Fruit fly (Drosophila melanogaster) whole organism, embryonic: ENCODE data around the gene Bet3.

Source experiments
- Adf1 ChIP-seq: fragments of 200-800 bp; sonication (Bioruptor generic); IDR thresholded peaks from 2 replicates; pipeline ENCODE4 v1.3.6; 2022; ENCODE audit warnings: missing biosample characterization, missing genetic modification characterization
- CG10543 ChIP-seq: fragments of 200-800 bp; sonication (Bioruptor generic); optimal IDR thresholded peaks from 3 replicates; lab custom pipeline; 2017; ENCODE audit warnings: missing biosample characterization, mild to moderate bottlenecking, missing genetic modification characterization, moderate library complexity
- CG11456 ChIP-seq: fragments of 200-800 bp; sonication (Bioruptor generic); IDR thresholded peaks from 3 replicates; pipeline ENCODE4 v1.3.6; 2022; ENCODE audit warnings: missing biosample characterization, missing genetic modification characterization
- CG11560 ChIP-seq: fragments of 200-800 bp; sonication (Bioruptor generic); IDR thresholded peaks from 3 replicates; pipeline ENCODE4 v1.3.6; 2022; ENCODE audit warnings: missing biosample characterization, missing genetic modification characterization
- CG12299 ChIP-seq: fragments of 200-800 bp; sonication (Bioruptor generic); optimal IDR thresholded peaks from 2 replicates; lab custom pipeline; 2018; ENCODE audit warnings: missing biosample characterization, mild to moderate bottlenecking, missing genetic modification characterization
- CG13287 ChIP-seq: fragments of 200-800 bp; sonication (Bioruptor generic); IDR thresholded peaks from 2 replicates; pipeline ENCODE4 v1.3.6; 2022; ENCODE audit warnings: missing biosample characterization, missing genetic modification characterization; ENCODE audit not compliant: partially characterized antibody
- CG13624 ChIP-seq: fragments of 200-800 bp; sonication (Bioruptor generic); optimal IDR thresholded peaks from 2 replicates; lab custom pipeline; 2016; ENCODE audit warnings: missing biosample characterization, missing genetic modification characterization
- CG14965 ChIP-seq: fragments of 200-800 bp; sonication (Bioruptor generic); optimal IDR thresholded peaks from 2 replicates; lab custom pipeline; 2016; ENCODE audit warnings: missing biosample characterization, missing genetic modification characterization, borderline replicate concordance
- CG15514 ChIP-seq: fragments of 200-800 bp; sonication (Bioruptor generic); optimal IDR thresholded peaks from 3 replicates; lab custom pipeline; 2017; ENCODE audit warnings: missing biosample characterization, missing genetic modification characterization, mild to moderate bottlenecking, moderate library complexity, missing genetic modification reagents
- CG1647 ChIP-seq: fragments of 200-800 bp; sonication (Bioruptor generic); optimal IDR thresholded peaks from 3 replicates; lab custom pipeline; 2016; ENCODE audit warnings: missing biosample characterization, missing genetic modification characterization
- CG2202 ChIP-seq: fragments of 200-800 bp; sonication (Bioruptor generic); optimal IDR thresholded peaks from 2 replicates; lab custom pipeline; 2018; ENCODE audit warnings: missing biosample characterization, mild to moderate bottlenecking, missing genetic modification characterization
- CG31224 ChIP-seq: fragments of 200-800 bp; sonication (Bioruptor generic); IDR thresholded peaks from 2 replicates; pipeline ENCODE4 v1.3.6; 2022; ENCODE audit warnings: missing biosample characterization, missing genetic modification characterization
- CG32532 ChIP-seq: fragments of 200-800 bp; sonication (Bioruptor generic); IDR thresholded peaks from 2 replicates; pipeline ENCODE4 v1.3.6; 2022; ENCODE audit warnings: missing biosample characterization, missing genetic modification characterization
- CG32767 ChIP-seq: fragments of 200-800 bp; sonication (Bioruptor generic); IDR thresholded peaks from 2 replicates; pipeline ENCODE4 v1.3.6; 2022; ENCODE audit warnings: missing biosample characterization, missing genetic modification characterization
- CG34376 ChIP-seq: fragments of 200-800 bp; sonication (Bioruptor generic); optimal IDR thresholded peaks from 2 replicates; lab custom pipeline; 2018; ENCODE audit warnings: missing biosample characterization, mild to moderate bottlenecking, missing genetic modification characterization
- CG42726 ChIP-seq: fragments of 200-800 bp; sonication (Bioruptor generic); IDR thresholded peaks from 2 replicates; pipeline ENCODE4 v1.3.6; 2022; ENCODE audit warnings: missing biosample characterization, missing genetic modification characterization; ENCODE audit not compliant: partially characterized antibody
- CG4282 ChIP-seq: fragments of 200-800 bp; sonication (Bioruptor generic); optimal IDR thresholded peaks from 2 replicates; lab custom pipeline; 2016; ENCODE audit warnings: missing biosample characterization, missing genetic modification characterization
- CG5953 ChIP-seq: fragments of 200-800 bp; sonication (Bioruptor generic); IDR thresholded peaks from 2 replicates; pipeline ENCODE4 v1.3.6; 2022; ENCODE audit warnings: missing biosample characterization, missing genetic modification characterization
- CG6272 ChIP-seq: fragments of 200-800 bp; sonication (Bioruptor generic); IDR thresholded peaks from 2 replicates; pipeline ENCODE4 v1.3.6; 2022; ENCODE audit warnings: missing biosample characterization, missing genetic modification characterization
- CG6654 ChIP-seq: fragments of 200-800 bp; sonication (Bioruptor generic); optimal IDR thresholded peaks from 2 replicates; lab custom pipeline; 2017; ENCODE audit warnings: missing biosample characterization, mild to moderate bottlenecking, missing genetic modification characterization
- Chrac-16 ChIP-seq: fragments of 200-800 bp; sonication (Bioruptor generic); optimal IDR thresholded peaks from 3 replicates; lab custom pipeline; 2016; ENCODE audit warnings: missing biosample characterization, missing genetic modification characterization
- Hr78 ChIP-seq, 2 experiments: fragments of 200-800 bp in 1 of 2; fragments of >200 bp in 1 of 2; sonication (Bioruptor generic) in 1 of 2; optimal IDR thresholded peaks; 2 replicates each; lab custom pipeline; 2017 to 2019; ENCODE audit warnings: missing biosample characterization in 2 of 2, missing genetic modification characterization in 2 of 2, mild to moderate bottlenecking in 1 of 2, moderate library complexity in 1 of 2
- Med ChIP-seq: fragments of 200-800 bp; sonication (Bioruptor generic); peaks from one replicate; lab custom pipeline; 2016; ENCODE audit warnings: missing biosample characterization, missing genetic modification characterization, mild to moderate bottlenecking, inconsistent platforms, moderate library complexity
- Nf-YB ChIP-seq: fragments of 200-800 bp; sonication (Bioruptor generic); optimal IDR thresholded peaks from 3 replicates; lab custom pipeline; 2019; ENCODE audit warnings: missing biosample characterization, mild to moderate bottlenecking, missing genetic modification characterization, moderate library complexity
- Rfx ChIP-seq: fragments of 200-800 bp; sonication (Bioruptor generic); IDR thresholded peaks from 2 replicates; pipeline ENCODE4 v1.3.6; 2022; ENCODE audit warnings: missing biosample characterization, missing genetic modification characterization
- Six4 ChIP-seq: fragments of 200-800 bp; sonication (Bioruptor generic); optimal IDR thresholded peaks from 2 replicates; lab custom pipeline; 2016; ENCODE audit warnings: missing biosample characterization, missing genetic modification characterization
- Sox102F ChIP-seq: fragments of 200-800 bp; sonication (Bioruptor generic); optimal IDR thresholded peaks from 2 replicates; lab custom pipeline; 2018; ENCODE audit warnings: missing biosample characterization, mild to moderate bottlenecking, missing genetic modification characterization, moderate library complexity
- bsh ChIP-seq, 2 experiments: fragments of 200-800 bp; sonication (Bioruptor generic); optimal IDR thresholded peaks; 2 replicates each; lab custom pipeline; 2017 to 2018; ENCODE audit warnings: mild to moderate bottlenecking in 2 of 2, missing biosample characterization in 2 of 2, missing genetic modification characterization in 2 of 2, moderate library complexity in 1 of 2
- cato ChIP-seq: fragments of 200-800 bp; sonication (Bioruptor generic); optimal IDR thresholded peaks from 2 replicates; lab custom pipeline; 2016; ENCODE audit warnings: missing biosample characterization, missing genetic modification characterization, borderline replicate concordance
- croc ChIP-seq: fragments of 200-800 bp; sonication (Bioruptor generic); conservative IDR thresholded peaks from 3 replicates; pipeline ENCODE4 v1.3.6; 2022; ENCODE audit warnings: missing biosample characterization, missing genetic modification characterization
- dan ChIP-seq: fragments of 200-800 bp; sonication (Bioruptor generic); IDR thresholded peaks from 2 replicates; pipeline ENCODE4 v1.3.6; 2022; ENCODE audit warnings: missing biosample characterization, missing genetic modification characterization
- dati ChIP-seq: fragments of 200-800 bp; sonication (Bioruptor generic); IDR thresholded peaks from 2 replicates; pipeline ENCODE4 v1.3.6; 2022; ENCODE audit warnings: missing biosample characterization, missing genetic modification characterization
- dmrt99B ChIP-seq: fragments of 200-800 bp; sonication (Bioruptor generic); optimal IDR thresholded peaks from 2 replicates; lab custom pipeline; 2018; ENCODE audit warnings: missing biosample characterization, mild to moderate bottlenecking, missing genetic modification characterization, moderate library complexity
- her ChIP-seq: fragments of 200-800 bp; sonication (Bioruptor generic); optimal IDR thresholded peaks from 2 replicates; lab custom pipeline; 2016; ENCODE audit warnings: missing biosample characterization, missing genetic modification characterization
- inv ChIP-seq: fragments of 200-800 bp; sonication (Bioruptor generic); IDR thresholded peaks from 2 replicates; pipeline ENCODE4 v1.3.6; 2022; ENCODE audit warnings: missing biosample characterization, missing genetic modification characterization; ENCODE audit not compliant: partially characterized antibody
- jing ChIP-seq: fragments of 200-800 bp; sonication (Bioruptor generic); optimal IDR thresholded peaks from 2 replicates; lab custom pipeline; 2018; ENCODE audit warnings: missing biosample characterization, mild to moderate bottlenecking, missing genetic modification characterization
- ken ChIP-seq: fragments of 200-800 bp; sonication (Bioruptor generic); IDR thresholded peaks from 3 replicates; pipeline ENCODE4 v1.3.6; 2022; ENCODE audit warnings: missing biosample characterization, missing genetic modification characterization
- mld ChIP-seq: fragments of 200-800 bp; sonication (Bioruptor generic); IDR thresholded peaks from 3 replicates; pipeline ENCODE4 v1.3.6; 2022; ENCODE audit warnings: missing biosample characterization, missing genetic modification characterization; ENCODE audit not compliant: partially characterized antibody
- peb ChIP-seq: fragments of 200-800 bp; sonication (Bioruptor generic); IDR thresholded peaks from 2 replicates; pipeline ENCODE4 v1.3.6; 2022; ENCODE audit warnings: missing biosample characterization, missing genetic modification characterization
- prd ChIP-seq, 3 experiments: fragments of >200 bp in 2 of 3; fragments of 200-800 bp in 1 of 3; sonication (Bioruptor generic) in 1 of 3; optimal IDR thresholded peaks in 2 of 3; IDR thresholded peaks in 1 of 3; 2 replicates in 2 of 3; 3 replicates in 1 of 3; pipeline versions ENCODE4 v1.3.6 to Lab custom; 2017 to 2022; ENCODE audit warnings: missing biosample characterization in 1 of 3, missing genetic modification characterization in 1 of 3
- sc ChIP-seq, 3 experiments: fragments of >200 bp in 2 of 3; fragments of 200-800 bp in 1 of 3; sonication (Bioruptor generic) in 1 of 3; optimal IDR thresholded peaks; 2 replicates in 2 of 3; 3 replicates in 1 of 3; lab custom pipeline; 2017; ENCODE audit warnings: mild to moderate bottlenecking in 1 of 3, missing biosample characterization in 1 of 3, missing genetic modification characterization in 1 of 3, missing genetic modification reagents in 1 of 3
- slbo ChIP-seq: fragments of 200-800 bp; sonication (Bioruptor generic); IDR thresholded peaks from 2 replicates; pipeline ENCODE4 v1.3.6; 2022; ENCODE audit warnings: missing biosample characterization, missing genetic modification characterization
- tin ChIP-seq: fragments of 200-800 bp; sonication (Bioruptor generic); optimal IDR thresholded peaks from 3 replicates; lab custom pipeline; 2016; ENCODE audit warnings: missing biosample characterization, missing genetic modification characterization
- tio ChIP-seq: fragments of 200-800 bp; sonication (Bioruptor generic); optimal IDR thresholded peaks from 2 replicates; lab custom pipeline; 2017; ENCODE audit warnings: missing biosample characterization, missing genetic modification characterization, inconsistent platforms
- tup ChIP-seq: fragments of 200-800 bp; sonication (Bioruptor generic); optimal IDR thresholded peaks from 2 replicates; lab custom pipeline; 2016; ENCODE audit warnings: missing biosample characterization, mild to moderate bottlenecking, missing genetic modification characterization, moderate library complexity
- vvl ChIP-seq: fragments of 200-800 bp; sonication (Bioruptor generic); IDR thresholded peaks from 2 replicates; pipeline ENCODE4 v1.3.6; 2022; ENCODE audit warnings: missing biosample characterization, missing genetic modification characterization
- wek ChIP-seq: fragments of 200-800 bp; sonication (Bioruptor generic); optimal IDR thresholded peaks from 3 replicates; lab custom pipeline; 2018; ENCODE audit warnings: missing biosample characterization, mild to moderate bottlenecking, missing genetic modification characterization, moderate library complexity
- yki ChIP-seq: fragments of >200 bp; optimal IDR thresholded peaks from 3 replicates; lab custom pipeline; 2018

Bet3 gene

dm6 chr3L:9432810-9433587 lies 9.1 kb downstream of the Bet3 start (continued):
- no peak for TF ChIP-seq CG13287
- TF ChIP-seq mld (GFP tag; lab: Robert Waterston, UW) = no peak
- no peak for TF ChIP-seq dan (GFP tag; lab: Robert Waterston, UW)
- TF ChIP-seq Chrac-16 (GFP tag; lab: Kevin White, UChicago) = no peak
- TF ChIP-seq Hr78 (GFP tag; optimal IDR thresholded peaks at IDR 0.05; lab: Kevin White, UChicago) = no peak
- 0 out of 2 replicates have a peak, but pooled peaks have one; percentile 5 for TF ChIP-seq CG31224
- TF ChIP-seq CG6272 (GFP tag; lab: Robert Waterston, UW) = no peak
- TF ChIP-seq bsh (GFP tag; optimal IDR thresholded peaks at IDR 0.05; lab: Kevin White, UChicago) = no peak
- TF ChIP-seq croc = no peak
- no peak for TF ChIP-seq inv (GFP tag; lab: Robert Waterston, UW)
- no peak for TF ChIP-seq CG32767 (GFP tag; lab: Robert Waterston, UW)
- no peak for TF ChIP-seq tup (GFP tag; lab: Kevin White, UChicago)
- no peak for TF ChIP-seq CG15514 (GFP tag; lab: Kevin White, UChicago)
- no peak for TF ChIP-seq CG32532 (GFP tag; lab: Robert Waterston, UW)
- no peak for TF ChIP-seq yki
- TF ChIP-seq CG11456 (GFP tag; lab: Robert Waterston, UW) = peak; percentile 47; the same call in 1 of the 3 replicates
- no peak for TF ChIP-seq CG42726 (GFP tag; lab: Robert Waterston, UW)
- TF ChIP-seq CG11560 (tag; lab: Robert Waterston, UW) = no peak
- TF ChIP-seq ken (GFP tag; lab: Robert Waterston, UW) = no peak
- TF ChIP-seq CG4282 (GFP tag; lab: Kevin White, UChicago) = no peak
- no peak for TF ChIP-seq prd (optimal IDR thresholded peaks at IDR 0.05; lab: Kevin White, UChicago)
- TF ChIP-seq prd (GFP tag; IDR thresholded peaks at IDR 0.05; lab: Robert Waterston, UW) = no peak
- no peak for TF ChIP-seq CG1647
- TF ChIP-seq sc (optimal IDR thresholded peaks at IDR 0.05; lab: Kevin White, UChicago) = no peak
- TF ChIP-seq sc (GFP tag; optimal IDR thresholded peaks at IDR 0.05; lab: Kevin White, UChicago) = no peak
- peak; percentile 71 for TF ChIP-seq Med (GFP tag; lab: Kevin White, UChicago)
- no peak for TF ChIP-seq cato
- TF ChIP-seq CG12299 (tag; lab: Kevin White, UChicago) = no peak
- TF ChIP-seq CG34376 (GFP tag; lab: Kevin White, UChicago) = peak; percentile 51
- TF ChIP-seq CG6654 (GFP tag; lab: Kevin White, UChicago) = no peak
- no peak for TF ChIP-seq CG14965
- no peak for TF ChIP-seq CG13624 (GFP tag; lab: Kevin White, UChicago)
- no peak for TF ChIP-seq CG5953 (GFP tag; lab: Robert Waterston, UW)
- TF ChIP-seq Sox102F (GFP tag; lab: Kevin White, UChicago) = no peak
- TF ChIP-seq Nf-YB (GFP tag; lab: Kevin White, UChicago) = no peak
- no peak for TF ChIP-seq Rfx (GFP tag; lab: Robert Waterston, UW)
- no peak for TF ChIP-seq dati (GFP tag; lab: Robert Waterston, UW)
- no peak for TF ChIP-seq wek
- no peak for TF ChIP-seq dmrt99B (tag; lab: Kevin White, UChicago)
- no peak for TF ChIP-seq vvl (GFP tag; lab: Robert Waterston, UW)
- no peak for TF ChIP-seq her (GFP tag; lab: Kevin White, UChicago)
- TF ChIP-seq Adf1 (GFP tag; lab: Robert Waterston, UW) = peak; percentile 12; the same call in 1 of the 2 replicates
- TF ChIP-seq peb (GFP tag; lab: Robert Waterston, UW) = no peak
- TF ChIP-seq tin (GFP tag; lab: Kevin White, UChicago) = no peak
- no peak for TF ChIP-seq jing (GFP tag; lab: Kevin White, UChicago)
- TF ChIP-seq Six4 (GFP tag; lab: Kevin White, UChicago) = no peak
- TF ChIP-seq CG10543 (GFP tag; lab: Kevin White, UChicago) = peak; percentile 88
- no peak for TF ChIP-seq tio (GFP tag; lab: Kevin White, UChicago)
- TF ChIP-seq CG2202 (tag; lab: Kevin White, UChicago) = no peak
- no peak for TF ChIP-seq slbo
